Fruit fly (Drosophila melanogaster) whole organism, pupa: Measurements from ENCODE around the gene CG7342.

Experiments
- CG10348 ChIP-seq: fragments of 200-800 bp; sonication (Bioruptor generic); IDR thresholded peaks from 2 replicates; pipeline ENCODE4 v1.3.6; 2022; ENCODE audit warnings: missing biosample characterization, missing genetic modification characterization
- CG12605 ChIP-seq: fragments of 200-800 bp; sonication (Bioruptor generic); IDR thresholded peaks from 2 replicates; pipeline ENCODE4 v1.3.6; 2022; ENCODE audit warnings: missing biosample characterization, missing genetic modification characterization
- CG13204 ChIP-seq: fragments of 200-800 bp; sonication (Bioruptor generic); optimal IDR thresholded peaks from 2 replicates; lab custom pipeline; 2018; ENCODE audit warnings: missing biosample characterization, mild to moderate bottlenecking, missing genetic modification characterization, moderate library complexity
- CG14655 ChIP-seq: fragments of 200-800 bp; sonication (Bioruptor generic); optimal IDR thresholded peaks from 3 replicates; lab custom pipeline; 2017; ENCODE audit warnings: mild to moderate bottlenecking, missing biosample characterization, missing genetic modification reagents, missing genetic modification characterization
- CG15710 ChIP-seq: fragments of 200-800 bp; sonication (Bioruptor generic); optimal IDR thresholded peaks from 2 replicates; lab custom pipeline; 2018; ENCODE audit warnings: missing biosample characterization, mild to moderate bottlenecking, missing genetic modification characterization, moderate library complexity
- CG17806 ChIP-seq: fragments of 200-800 bp; sonication (Bioruptor generic); optimal IDR thresholded peaks from 2 replicates; lab custom pipeline; 2018; ENCODE audit warnings: missing biosample characterization, mild to moderate bottlenecking, missing genetic modification characterization, moderate library complexity
- CG32121 ChIP-seq: fragments of 200-800 bp; sonication (Bioruptor generic); IDR thresholded peaks from 2 replicates; pipeline ENCODE4 v1.3.6; 2022; ENCODE audit warnings: missing biosample characterization, missing genetic modification characterization
- CG34367 ChIP-seq: fragments of 200-800 bp; sonication (Bioruptor generic); optimal IDR thresholded peaks from 2 replicates; lab custom pipeline; 2018; ENCODE audit warnings: missing biosample characterization, mild to moderate bottlenecking, missing genetic modification characterization
- CG4496 ChIP-seq: fragments of 200-800 bp; sonication (Bioruptor generic); IDR thresholded peaks from 3 replicates; pipeline ENCODE4 v1.3.6; 2022; ENCODE audit warnings: missing biosample characterization, missing genetic modification characterization
- CG8159 ChIP-seq: fragments of 200-800 bp; sonication (Bioruptor generic); optimal IDR thresholded peaks from 3 replicates; lab custom pipeline; 2018; ENCODE audit warnings: missing biosample characterization, mild to moderate bottlenecking, missing genetic modification characterization, moderate library complexity
- CG8301 ChIP-seq: fragments of 200-800 bp; sonication (Bioruptor generic); optimal IDR thresholded peaks from 2 replicates; lab custom pipeline; 2018; ENCODE audit warnings: missing biosample characterization, mild to moderate bottlenecking, missing genetic modification characterization
- CG9948 ChIP-seq: fragments of 200-800 bp; sonication (Bioruptor generic); optimal IDR thresholded peaks from 2 replicates; lab custom pipeline; 2018; ENCODE audit warnings: missing biosample characterization, mild to moderate bottlenecking, missing genetic modification characterization, moderate library complexity
- D1 ChIP-seq: fragments of 200-800 bp; sonication (Bioruptor generic); optimal IDR thresholded peaks from 2 replicates; lab custom pipeline; 2018; ENCODE audit warnings: missing biosample characterization, mild to moderate bottlenecking, missing genetic modification characterization, moderate library complexity
- EcR ChIP-seq: fragments of 200-800 bp; sonication (Bioruptor generic); optimal IDR thresholded peaks from 3 replicates; lab custom pipeline; 2019; ENCODE audit warnings: missing biosample characterization, missing genetic modification characterization, mild to moderate bottlenecking, moderate library complexity, missing genetic modification reagents
- Ets98B ChIP-seq: fragments of 200-800 bp; sonication (Bioruptor generic); IDR thresholded peaks from 2 replicates; pipeline ENCODE4 v1.3.6; 2022; ENCODE audit warnings: missing biosample characterization, missing genetic modification characterization
- Pif1A ChIP-seq: fragments of 200-800 bp; sonication (Bioruptor generic); optimal IDR thresholded peaks from 3 replicates; lab custom pipeline; 2016; ENCODE audit warnings: missing biosample characterization, missing genetic modification characterization
- Pif1B ChIP-seq: fragments of 200-800 bp; sonication (Bioruptor generic); optimal IDR thresholded peaks from 3 replicates; lab custom pipeline; 2016; ENCODE audit warnings: missing biosample characterization, missing genetic modification characterization
- Snoo ChIP-seq: fragments of 200-800 bp; sonication (Bioruptor generic); optimal IDR thresholded peaks from 3 replicates; lab custom pipeline; 2017; ENCODE audit warnings: missing biosample characterization, mild to moderate bottlenecking, missing genetic modification characterization, inconsistent platforms
- fd96Ca ChIP-seq: fragments of 200-800 bp; sonication (Bioruptor generic); IDR thresholded peaks from 3 replicates; pipeline ENCODE4 v1.3.6; 2022; ENCODE audit warnings: missing biosample characterization, missing genetic modification characterization
- gl ChIP-seq: fragments of 200-800 bp; sonication (Bioruptor generic); optimal IDR thresholded peaks from 2 replicates; lab custom pipeline; 2018; ENCODE audit warnings: missing biosample characterization, mild to moderate bottlenecking, missing genetic modification characterization
- rn ChIP-seq: fragments of 200-800 bp; sonication (Bioruptor generic); IDR thresholded peaks from 2 replicates; pipeline ENCODE4 v1.3.6; 2022; ENCODE audit warnings: missing biosample characterization, missing genetic modification characterization

Gene CG7342

DNA sequence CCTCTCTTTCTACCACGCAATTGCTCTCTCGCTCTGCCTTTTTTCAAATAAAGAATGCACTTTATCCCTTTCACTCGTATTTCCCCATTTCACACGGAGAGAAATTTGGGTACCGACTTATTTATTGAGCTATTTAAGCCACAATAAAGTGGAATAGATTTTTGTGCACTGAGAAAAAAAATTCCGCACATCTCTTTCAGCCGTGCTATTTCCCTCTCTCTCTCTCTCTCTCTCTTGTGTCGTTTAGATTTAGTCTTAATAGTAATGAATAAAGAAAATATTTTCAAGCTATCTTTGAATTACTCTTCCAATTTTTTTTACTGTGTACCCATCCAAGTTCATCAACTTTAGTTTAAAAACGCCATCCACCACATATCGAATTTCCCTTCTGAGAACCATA lies 20.4 kb downstream of the CG7342 start:
- TF ChIP-seq CG4496 (GFP tag; lab: Robert Waterston, UW) = peak; percentile 76
- TF ChIP-seq gl (tag; lab: Kevin White, UChicago) = no peak
- TF ChIP-seq CG32121 (GFP tag; lab: Robert Waterston, UW) = peak; percentile 55
- no peak for TF ChIP-seq CG10348 (GFP tag; lab: Robert Waterston, UW)
- peak; percentile 44; the same call in 1 of the 2 replicates for TF ChIP-seq rn
- TF ChIP-seq CG12605 = peak; percentile 51; the same call in 1 of the 2 replicates
- TF ChIP-seq CG9948 = peak; percentile 62
- peak; percentile 57 for TF ChIP-seq CG17806 (tag; lab: Kevin White, UChicago)
- peak; percentile 80 for TF ChIP-seq Pif1A (GFP tag; lab: Kevin White, UChicago)
- peak; percentile 65 for TF ChIP-seq Ets98B
- TF ChIP-seq EcR (GFP tag; lab: Kevin White, UChicago) = peak; percentile 61
- TF ChIP-seq D1 (tag; lab: Kevin White, UChicago) = no peak
- peak; percentile 62 for TF ChIP-seq Snoo (tag; lab: Kevin White, UChicago)
- peak; percentile 76 for TF ChIP-seq CG14655 (GFP tag; lab: Kevin White, UChicago)
- TF ChIP-seq CG8159 (tag; lab: Kevin White, UChicago) = peak; percentile 67
- peak; percentile 57 for TF ChIP-seq CG34367 (tag; lab: Kevin White, UChicago)
- TF ChIP-seq CG15710 = peak; percentile 65
- peak; percentile 57 for TF ChIP-seq Pif1B (GFP tag; lab: Kevin White, UChicago)
- peak; percentile 6 for TF ChIP-seq CG13204
- peak; percentile 76 for TF ChIP-seq fd96Ca (GFP tag; lab: Robert Waterston, UW)
- TF ChIP-seq CG8301 (tag; lab: Kevin White, UChicago) = peak; percentile 68

DNA sequence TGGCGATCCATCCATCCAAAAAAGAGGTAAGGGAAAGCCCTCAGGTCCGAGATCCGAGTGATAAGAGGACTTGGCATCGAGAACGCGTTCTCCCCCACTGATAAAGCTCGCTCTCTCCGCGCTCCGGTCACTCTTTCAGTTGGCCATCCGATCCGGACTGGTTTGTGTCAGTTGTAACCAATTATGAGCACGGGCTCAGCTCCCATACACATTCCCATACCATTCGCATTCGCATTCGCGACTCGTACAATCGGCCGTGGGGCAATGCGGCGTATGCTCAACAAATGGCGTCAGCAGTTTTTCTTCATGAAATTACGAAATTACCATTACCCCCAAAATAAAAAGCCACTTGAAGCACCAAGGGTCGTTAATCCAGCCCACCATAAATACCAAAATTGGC lies 21.3 kb downstream of the CG7342 start:
- 0 out of 3 replicates have a peak, but pooled peaks have one; percentile 19 for TF ChIP-seq CG4496 (GFP tag; lab: Robert Waterston, UW)
- no peak for TF ChIP-seq EcR (GFP tag; lab: Kevin White, UChicago)
- TF ChIP-seq, all 21 proteins: peak for 1

DNA sequence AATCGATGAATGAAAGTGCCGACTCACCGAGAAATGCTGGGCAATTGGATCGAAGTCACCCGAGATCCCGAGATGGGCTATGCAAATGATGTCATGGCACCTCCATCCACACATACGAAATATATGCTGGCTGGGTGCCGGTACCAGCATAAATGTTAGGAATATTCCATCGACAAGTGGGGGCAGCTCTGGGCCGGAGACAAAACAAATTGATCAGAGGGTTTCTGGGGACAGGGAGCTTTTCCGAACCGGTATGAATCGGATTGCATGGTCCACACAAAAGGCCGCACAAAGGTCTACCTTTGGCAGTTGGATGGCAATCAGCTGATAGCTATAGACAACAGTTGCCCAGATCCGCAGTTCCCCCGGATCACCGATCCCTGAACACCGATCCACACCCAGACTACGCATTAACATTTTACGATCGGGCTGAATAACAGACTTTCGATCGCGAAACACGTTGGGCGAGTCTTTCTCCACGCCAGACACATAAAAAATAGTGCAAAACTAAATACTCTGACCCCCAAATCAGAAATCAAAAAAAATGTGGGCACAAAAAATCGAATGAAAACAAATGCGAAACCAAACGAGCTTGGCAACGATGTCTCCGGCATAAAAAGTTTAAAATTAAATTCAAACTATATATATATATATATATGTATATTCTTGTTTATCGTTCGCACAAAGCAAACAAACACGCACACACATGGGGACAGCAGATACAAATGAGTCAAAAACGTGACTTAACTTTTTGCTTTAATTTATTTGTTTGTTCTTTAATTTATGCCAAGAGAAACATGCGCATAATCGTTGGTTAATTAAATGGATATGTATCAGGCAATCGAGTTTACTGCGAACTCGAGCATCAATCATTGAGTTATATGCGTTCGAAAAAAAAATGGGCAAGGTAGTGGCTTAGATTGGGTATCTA lies 22.4 kb downstream of the CG7342 start:
- TF ChIP-seq CG14655 (GFP tag; lab: Kevin White, UChicago) (peak; percentile 14), CG8159 (tag; lab: Kevin White, UChicago) (peak; percentile 8), EcR (GFP tag; lab: Kevin White, UChicago) (peak; percentile 33), CG17806 (tag; lab: Kevin White, UChicago) (no peak)

DNA sequence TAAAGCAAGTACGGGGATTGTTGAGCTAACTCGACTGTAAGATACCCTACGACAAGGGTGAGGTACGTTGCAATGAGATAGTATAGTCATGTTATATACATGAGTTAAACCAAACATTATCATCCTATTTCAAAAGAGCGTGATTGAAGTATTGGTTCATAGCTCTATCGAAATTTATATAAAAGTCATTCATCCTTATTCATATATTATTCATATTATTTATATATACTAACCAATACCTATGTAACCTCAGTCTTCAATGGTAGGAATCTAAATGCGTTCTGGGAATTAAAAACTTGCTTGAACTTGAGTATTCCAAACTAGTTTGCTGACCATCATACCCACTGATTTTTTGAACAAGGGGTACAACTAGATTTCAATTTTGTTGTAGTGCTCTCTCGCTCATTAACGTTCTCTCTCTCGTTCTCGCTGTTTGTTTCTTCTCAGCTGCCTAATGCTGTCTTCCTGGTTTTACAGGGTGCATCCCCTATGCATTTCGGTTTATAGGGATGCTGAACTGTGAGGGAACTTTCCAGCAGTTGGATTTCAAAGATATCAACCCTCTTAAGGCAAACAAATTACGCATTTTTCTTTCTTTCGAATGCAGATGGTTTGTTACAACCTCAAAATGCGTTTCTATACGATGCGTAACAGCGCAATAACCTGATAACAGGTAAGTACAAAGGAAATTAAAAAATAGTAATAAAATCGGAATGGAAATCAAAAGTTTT lies 24.8 kb downstream of the CG7342 start:
- peak; percentile 78 for TF ChIP-seq CG14655 (GFP tag; lab: Kevin White, UChicago)
- TF ChIP-seq Pif1B (GFP tag; lab: Kevin White, UChicago) = no peak
- no peak for TF ChIP-seq fd96Ca (GFP tag; lab: Robert Waterston, UW)
- TF ChIP-seq CG12605 = no peak
- TF ChIP-seq CG8159 (tag; lab: Kevin White, UChicago) = peak; percentile 41
- TF ChIP-seq CG17806 (tag; lab: Kevin White, UChicago) = peak; percentile 18
- TF ChIP-seq Pif1A (GFP tag; lab: Kevin White, UChicago) = peak; percentile 26
- peak; percentile 68 for TF ChIP-seq CG8301 (tag; lab: Kevin White, UChicago)

DNA sequence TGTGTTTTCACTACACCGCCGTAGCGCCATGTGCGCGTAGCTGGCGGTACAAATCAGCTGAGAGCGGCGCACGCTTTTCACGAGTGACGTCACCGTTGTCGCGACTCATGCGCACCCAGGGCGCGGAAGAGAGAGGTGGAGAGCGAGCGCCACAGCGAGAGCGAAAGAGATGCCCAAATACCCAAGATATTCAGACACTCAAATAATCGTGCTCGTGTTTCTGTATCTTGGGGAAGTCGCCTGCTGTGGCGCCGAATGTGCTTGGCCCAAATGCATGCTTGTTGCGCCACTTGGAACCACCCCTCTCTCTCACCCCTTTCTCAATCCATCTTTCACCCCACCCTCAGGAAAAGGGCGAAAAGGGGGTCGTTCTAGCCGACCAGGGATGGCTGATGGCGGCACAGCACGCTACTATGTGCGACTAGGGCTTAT lies 29.5 kb downstream of the CG7342 start, which contains the start of gene CG6231:
CG6231 (minus strand) TSS at position 34 of the 432 bp plus-strand sequence.
- TF ChIP-seq D1 (tag; lab: Kevin White, UChicago) (no peak), CG13204 (peak; percentile 92), CG32121 (GFP tag; lab: Robert Waterston, UW) (0 out of 2 replicates have a peak, but pooled peaks have one; percentile 42)

DNA sequence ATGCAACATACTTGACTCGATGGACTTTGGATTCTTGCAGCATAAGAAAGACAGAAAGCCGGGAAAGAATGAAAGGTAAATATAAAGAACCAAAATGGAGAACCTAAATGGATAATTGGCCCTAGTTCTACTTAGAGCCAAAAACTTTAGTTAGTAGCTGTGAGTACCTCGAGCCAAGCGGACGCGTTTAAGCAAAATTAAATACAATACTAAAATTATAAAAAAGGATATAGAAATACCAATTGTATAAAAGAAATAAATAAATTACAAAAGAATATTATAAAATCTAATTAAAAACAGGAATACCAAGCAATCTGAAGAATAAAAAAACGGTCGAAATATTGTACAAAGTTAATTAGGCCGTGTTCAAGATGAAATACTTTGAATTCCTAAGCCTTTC lies 31.5 kb downstream of the CG7342 start, which contains the start of gene CG34138:
CG34138 (plus strand) TSS at position 301 of the 400 bp plus-strand sequence.
- TF ChIP-seq D1 (tag; lab: Kevin White, UChicago) = no peak
